Worm (Caenorhabditis elegans) whole organism, mixed stage, embryonic: ENCODE data around the gene T27E9.2.

Experiments used
- ceh-39 ChIP-seq: fragments of 150-350 bp; optimal IDR thresholded peaks from 2 replicates; lab custom pipeline; 2014; ENCODE audit warnings: missing biosample characterization, missing genetic modification characterization
- sem-2 ChIP-seq: fragments of 200-800 bp; sonication (Bioruptor generic); optimal IDR thresholded peaks from 2 replicates; lab custom pipeline; 2018; ENCODE audit warnings: mild to moderate bottlenecking, missing genetic modification characterization, missing compliant biosample characterization
- zip-8 ChIP-seq: fragments of 150-350 bp; optimal IDR thresholded peaks from 2 replicates; lab custom pipeline; 2014; ENCODE audit warnings: missing biosample characterization, missing genetic modification characterization

ce11 chrIII:13510753-13511152 is 48.4 kb upstream of the T27E9.2 start:
- TF ChIP-seq zip-8 (tag; lab: Kevin White, UChicago) (no peak), ceh-39 (tag; lab: Kevin White, UChicago) (no peak), sem-2 (no peak)
